Worm (Caenorhabditis elegans): ENCODE measurements around the gene K07H8.7.

K07H8.7 gene

DNA sequence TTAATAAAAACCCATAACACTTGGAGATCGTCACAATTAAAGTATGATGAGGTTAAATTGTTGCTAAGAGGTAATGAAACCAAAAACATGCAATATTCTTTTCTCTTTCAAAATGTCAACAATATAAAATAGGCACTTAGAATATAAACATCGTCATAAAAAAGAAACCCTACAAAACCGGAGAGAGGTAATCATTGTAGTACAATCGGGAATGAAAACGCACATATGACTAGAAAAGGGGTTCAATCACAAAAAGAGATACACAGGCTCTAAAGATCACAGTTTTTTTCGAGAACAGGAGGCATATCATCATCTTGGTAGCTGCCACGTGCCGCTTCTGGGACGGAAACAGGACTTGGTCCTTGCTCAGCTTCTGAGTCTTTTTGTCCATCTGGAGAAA is 33.3 kb downstream of the K07H8.7 start:
- peak; percentile 11 for TF ChIP-seq elt-2 (tag; optimal IDR thresholded peaks at IDR 0.05)
- no peak for TF ChIP-seq lin-39 (tag; optimal IDR thresholded peaks at IDR 0.05)
- TF ChIP-seq ama-1 (optimal IDR thresholded peaks at IDR 0.05) = peak; percentile 2

DNA sequence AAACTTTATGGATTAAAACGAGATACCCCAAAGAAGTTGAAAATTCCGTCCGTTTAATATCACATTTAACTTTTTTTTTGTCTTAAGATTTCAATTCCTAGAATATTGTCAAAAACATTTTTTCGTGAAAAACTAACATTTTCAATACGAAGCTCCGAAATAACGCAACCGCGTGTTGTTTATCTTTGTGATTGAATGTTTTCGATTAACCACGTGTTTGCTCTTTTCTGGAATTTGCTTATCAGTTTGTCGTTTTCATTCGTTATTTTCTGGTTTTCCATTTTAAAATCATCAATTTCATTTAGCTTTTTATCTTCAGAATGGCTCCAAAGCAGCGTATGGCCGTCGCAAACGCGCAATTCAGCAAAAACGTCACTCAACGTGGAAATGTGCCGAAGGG is 34.4 kb downstream of the K07H8.7 start, which contains the start of gene serp-1.2:
Gene serp-1.2, plus strand, starts transcription at position 318 of the 400 bp plus-strand sequence.
- no peak for TF ChIP-seq R02D3.7 (tag; optimal IDR thresholded peaks at IDR 0.05)
- no peak for TF ChIP-seq nhr-76 (tag; optimal IDR thresholded peaks at IDR 0.05)
- peak; percentile 29 for TF ChIP-seq nfya-1 (tag; optimal IDR thresholded peaks at IDR 0.05; ENCODE audit: insufficient read depth)
- TF ChIP-seq fos-1 (tag; optimal IDR thresholded peaks at IDR 0.05) = no peak
- TF ChIP-seq ama-1 (optimal IDR thresholded peaks at IDR 0.05) = no peak
- TF ChIP-seq egl-27 (tag; optimal IDR thresholded peaks at IDR 0.05) = no peak
- no peak for TF ChIP-seq nhr-43 (tag; optimal IDR thresholded peaks at IDR 0.05; ENCODE audit: poor library complexity, severe bottlenecking)
- peak; percentile 78 for TF ChIP-seq pqm-1 (tag; optimal IDR thresholded peaks at IDR 0.05)
- no peak for TF ChIP-seq eor-1 (tag; optimal IDR thresholded peaks at IDR 0.05)
- TF ChIP-seq hmg-11 (tag; optimal IDR thresholded peaks at IDR 0.05) = no peak
- TF ChIP-seq pha-4 (tag; optimal IDR thresholded peaks at IDR 0.05) = peak; percentile 77
- no peak for TF ChIP-seq elt-1 (tag; optimal IDR thresholded peaks at IDR 0.05)
- no peak for TF ChIP-seq lin-15B (tag; optimal IDR thresholded peaks at IDR 0.05)
- peak; percentile 80 for TF ChIP-seq elt-2 (tag; optimal IDR thresholded peaks at IDR 0.05)
- TF ChIP-seq nhr-12 (tag; optimal IDR thresholded peaks at IDR 0.05) = no peak
- TF ChIP-seq zag-1 (tag; optimal IDR thresholded peaks at IDR 0.05) = no peak
- TF ChIP-seq ceh-82 (tag; optimal IDR thresholded peaks at IDR 0.05) = no peak
- TF ChIP-seq unc-62 (GFP tag; optimal IDR thresholded peaks at IDR 0.05) = no peak
- TF ChIP-seq snpc-4 (tag; optimal IDR thresholded peaks at IDR 0.05) = no peak
- no peak for TF ChIP-seq tbx-2 (tag; optimal IDR thresholded peaks at IDR 0.05)
- no peak for TF ChIP-seq aly-2 (tag; optimal IDR thresholded peaks at IDR 0.05)
- no peak for TF ChIP-seq ztf-11 (tag; optimal IDR thresholded peaks at IDR 0.05)
- no peak for TF ChIP-seq nhr-11 (tag; optimal IDR thresholded peaks at IDR 0.05)
- TF ChIP-seq mdl-1 (tag; optimal IDR thresholded peaks at IDR 0.05) = no peak
- TF ChIP-seq jun-1 (tag; optimal IDR thresholded peaks at IDR 0.05) = no peak
- TF ChIP-seq daf-12 (tag; optimal IDR thresholded peaks at IDR 0.05) = no peak

DNA sequence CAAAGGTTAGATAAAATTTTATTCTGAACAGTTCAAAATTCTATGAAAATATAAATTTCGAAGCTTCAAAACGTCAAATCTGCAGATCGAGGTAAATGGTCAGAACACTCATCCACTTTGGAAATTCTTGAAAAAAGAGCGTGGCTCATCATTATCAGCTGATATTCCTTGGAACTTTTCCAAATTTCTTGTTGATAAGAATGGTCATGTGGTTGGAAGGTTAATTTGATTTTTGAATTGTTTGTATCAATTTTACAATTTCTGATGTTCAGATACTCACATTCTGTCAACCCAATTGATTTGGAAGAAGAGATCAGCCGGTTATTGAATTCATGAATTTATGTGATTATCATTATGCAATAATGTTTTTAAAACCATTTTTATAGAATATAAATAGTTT is 36.7 kb downstream of the K07H8.7 start:
- TF ChIP-seq pqm-1 (tag; optimal IDR thresholded peaks at IDR 0.05) (peak; percentile 57), ceh-9 (tag; optimal IDR thresholded peaks at IDR 0.05) (no peak), pha-4 (tag; optimal IDR thresholded peaks at IDR 0.05) (peak; percentile 25), elt-2 (tag; optimal IDR thresholded peaks at IDR 0.05) (peak; percentile 52)

DNA sequence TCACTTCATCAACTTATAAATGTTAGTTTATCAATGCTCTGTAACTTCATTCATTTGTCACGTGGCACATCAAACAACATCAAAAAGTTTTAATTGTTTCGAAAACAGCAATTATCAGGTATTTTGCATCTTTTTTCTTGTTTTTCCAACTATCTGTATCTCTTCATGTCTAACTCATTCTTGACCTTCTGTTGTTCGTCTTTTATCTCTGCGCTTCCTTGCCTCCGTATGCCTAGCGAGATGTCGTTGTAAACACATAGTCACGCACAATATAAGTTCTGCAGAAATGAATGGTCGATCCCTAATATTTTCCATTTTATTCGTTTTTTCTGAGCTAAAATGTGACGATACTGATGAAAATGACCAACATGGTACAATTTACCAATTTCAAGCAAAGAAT is 37.9 kb downstream of the K07H8.7 start, which contains the start of gene gpx-6:
Gene gpx-6, plus strand, starts transcription at position 257 of the 400 bp plus-strand sequence.
- TF ChIP-seq nhr-237 (tag; optimal IDR thresholded peaks at IDR 0.05) (no peak), nhr-25 (tag; optimal IDR thresholded peaks at IDR 0.05) (peak; percentile 36), egl-5 (tag; optimal IDR thresholded peaks at IDR 0.05) (peak; percentile 22), pha-4 (tag; optimal IDR thresholded peaks at IDR 0.05) (peak; percentile 47)

DNA sequence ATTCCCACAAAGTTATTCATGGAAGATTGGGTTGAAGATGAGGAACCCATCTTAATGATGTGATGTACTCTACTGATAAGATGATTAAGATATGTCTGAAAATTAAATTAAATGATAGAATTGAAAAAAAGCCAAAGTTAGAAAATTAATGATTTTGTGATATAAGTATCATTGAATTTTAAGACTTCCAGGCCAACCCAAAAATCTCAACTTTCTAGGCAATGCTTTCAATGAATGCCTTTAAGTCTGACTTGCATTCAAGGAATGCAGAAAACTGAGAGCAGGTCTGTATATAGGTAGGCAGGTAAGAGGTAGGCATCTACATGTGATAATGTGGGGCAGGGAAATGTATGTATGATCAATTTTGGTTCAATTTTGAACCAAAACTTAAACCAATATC is 39.8 kb downstream of the K07H8.7 start, which contains the start of gene ocr-2:
Gene ocr-2, minus strand, starts transcription at position 101 of the 400 bp plus-strand sequence.
- no peak for TF ChIP-seq elt-2 (tag; optimal IDR thresholded peaks at IDR 0.05)
- TF ChIP-seq lin-39 (tag; optimal IDR thresholded peaks at IDR 0.05) = no peak

DNA sequence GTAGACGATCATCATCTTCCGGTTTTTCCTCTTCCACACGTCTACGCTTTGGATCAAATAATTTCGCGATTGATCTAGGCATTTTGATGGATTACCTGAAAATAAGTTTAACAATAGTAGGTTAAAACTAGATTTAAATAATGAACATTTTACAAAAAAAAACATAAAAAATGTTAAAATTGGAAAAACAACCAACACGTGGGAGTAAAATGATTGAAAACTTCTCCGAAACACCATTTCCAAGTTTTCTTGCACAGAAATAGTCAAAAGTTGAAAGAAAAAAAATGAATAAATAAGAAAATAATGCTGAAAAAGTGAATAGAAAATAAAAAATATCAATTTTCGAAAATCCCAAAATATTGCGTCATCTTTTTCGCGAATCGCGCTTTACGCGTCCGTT is 48.1 kb downstream of the K07H8.7 start, which contains the start of gene C07G1.7:
Gene C07G1.7, minus strand, starts transcription at position 101 of the 400 bp plus-strand sequence.
- TF ChIP-seq ceh-16 (tag; optimal IDR thresholded peaks at IDR 0.05) (no peak), lin-15B (tag; optimal IDR thresholded peaks at IDR 0.05) (no peak), fkh-2 (tag; optimal IDR thresholded peaks at IDR 0.05) (no peak), ztf-4 (tag; optimal IDR thresholded peaks at IDR 0.05) (no peak), nhr-237 (tag; optimal IDR thresholded peaks at IDR 0.05) (no peak), snpc-4 (tag; optimal IDR thresholded peaks at IDR 0.05) (no peak), egl-5 (tag; optimal IDR thresholded peaks at IDR 0.05) (no peak), ceh-82 (tag; optimal IDR thresholded peaks at IDR 0.05) (no peak), nhr-43 (tag; optimal IDR thresholded peaks at IDR 0.05; ENCODE audit: poor library complexity, severe bottlenecking) (no peak), eor-1 (tag; optimal IDR thresholded peaks at IDR 0.05) (no peak)
